Worm (Caenorhabditis elegans) whole organism, L2 larva: ENCODE data around the gene C45G9.2.

Source experiments
- ceh-82 ChIP-seq: fragments of 150-350 bp; optimal IDR thresholded peaks from 2 replicates; lab custom pipeline; 2014; ENCODE audit warnings: missing biosample characterization, missing genetic modification characterization
- nhr-12 ChIP-seq: fragments of 150-350 bp; optimal IDR thresholded peaks from 2 replicates; lab custom pipeline; 2014; ENCODE audit warnings: missing biosample characterization, missing genetic modification characterization
- nhr-77 ChIP-seq: fragments of 150-350 bp; optimal IDR thresholded peaks from 2 replicates; lab custom pipeline; 2014; ENCODE audit warnings: missing biosample characterization, missing genetic modification characterization
- ztf-11 ChIP-seq: sonication (generic microtip); optimal IDR thresholded peaks from 2 replicates; lab custom pipeline; 2017; ENCODE audit warnings: missing biosample characterization, missing genetic modification characterization

DNA sequence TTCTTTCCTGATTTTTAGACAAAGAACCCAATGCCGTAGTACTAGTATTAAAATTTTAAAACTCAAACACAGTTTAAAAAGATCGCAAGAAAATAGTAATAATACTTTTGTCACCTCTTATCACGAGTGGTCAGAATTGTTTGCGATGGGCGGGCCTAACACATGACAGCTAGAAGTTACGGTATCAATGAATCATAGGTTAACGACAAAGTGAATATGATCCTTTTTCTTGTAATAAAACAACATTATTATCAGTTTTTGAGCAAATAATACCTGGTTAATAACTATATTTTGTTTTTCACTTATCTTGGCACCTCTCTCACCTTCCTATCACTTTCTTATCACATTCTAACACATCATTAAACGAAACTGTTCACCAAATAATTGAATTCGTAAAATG, 44.1 kb downstream of the C45G9.2 start:
- no peak for TF ChIP-seq ceh-82
- no peak for TF ChIP-seq ztf-11 (tag; lab: Kevin White, UChicago)
- TF ChIP-seq nhr-12 = no peak
- TF ChIP-seq nhr-77 (tag; lab: Kevin White, UChicago) = no peak
